Worm (Caenorhabditis elegans): ENCODE results near the gene str-77.

- TF ChIP-seq flt-1 (GFP tag; IDR thresholded peaks at IDR 0.05) = no peak
- TF ChIP-seq T22C8.4 (GFP tag; IDR thresholded peaks at IDR 0.05) = no peak
Observed at ce11 chrV:17686852-17687251, 31.9 kb upstream of the str-77 start, which contains the start of gene F59A1.18.

All from whole organism, midembryonic.